Worm (Caenorhabditis elegans): ENCODE data around the gene snpn-1.

ce11 chrIV:5073836-5074235, 17.0 kb downstream of the snpn-1 start:
- TF ChIP-seq nhr-23 (tag; optimal IDR thresholded peaks at IDR 0.05) (no peak), C34F6.9 (tag; optimal IDR thresholded peaks at IDR 0.05) (no peak), crh-2 (tag; optimal IDR thresholded peaks at IDR 0.05) (no peak), snpc-4 (tag; optimal IDR thresholded peaks at IDR 0.05) (no peak), nhr-11 (tag; optimal IDR thresholded peaks at IDR 0.05) (no peak), nhr-237 (tag; optimal IDR thresholded peaks at IDR 0.05) (no peak), dmd-4 (tag; optimal IDR thresholded peaks at IDR 0.05) (no peak)
